Worm (Caenorhabditis elegans): Measurements from ENCODE around the gene meg-2.

Gene meg-2

ce11 chrX:13946693-13947583 lies 21.0 kb upstream of the meg-2 start:
- TF ChIP-seq him-1 (tag; optimal IDR thresholded peaks at IDR 0.05) (no peak), W03F9.2 (tag; optimal IDR thresholded peaks at IDR 0.05) (no peak), dao-5 (tag; optimal IDR thresholded peaks at IDR 0.05) (no peak)

DNA sequence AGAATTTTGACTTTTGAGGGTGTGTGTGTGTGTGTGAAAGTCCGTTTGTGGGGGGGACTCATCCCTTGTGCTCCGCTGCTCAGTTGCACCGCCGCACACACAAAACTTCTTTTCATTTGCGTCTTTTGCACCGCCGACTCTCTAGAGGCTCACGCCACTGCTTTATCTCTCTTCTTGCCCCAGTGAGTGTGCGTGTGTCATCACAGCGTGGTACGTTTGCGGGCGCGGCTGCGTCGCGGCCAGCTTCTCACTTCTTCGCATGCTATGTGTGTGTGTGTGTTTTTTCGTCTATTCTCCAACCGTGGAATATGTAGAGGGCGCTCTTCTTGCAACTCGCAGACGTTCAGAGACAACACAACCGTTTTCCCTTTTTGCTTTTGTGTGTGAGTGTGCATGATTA lies 19.6 kb upstream of the meg-2 start:
- TF ChIP-seq W03F9.2 (tag; optimal IDR thresholded peaks at IDR 0.05) (no peak), him-1 (tag; optimal IDR thresholded peaks at IDR 0.05) (peak; percentile 68)

DNA sequence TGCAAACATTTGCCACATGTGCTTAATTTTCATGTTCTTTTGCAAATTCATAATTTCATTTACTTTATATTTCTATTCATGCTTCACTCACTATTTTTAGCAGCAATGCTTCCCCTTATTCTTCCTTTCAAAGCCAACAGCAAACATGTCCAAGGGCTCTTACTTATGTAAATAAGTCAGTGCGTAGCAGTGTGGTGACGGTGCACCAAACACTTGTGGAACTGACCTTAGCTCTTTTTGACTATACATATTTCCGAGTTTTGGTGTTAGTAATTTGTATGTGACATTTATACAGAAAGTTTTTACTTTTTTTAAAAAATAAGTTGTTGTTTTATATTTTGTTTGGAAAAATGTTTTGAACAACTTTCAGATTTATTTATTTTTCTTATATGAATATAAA lies 19.2 kb upstream of the meg-2 start:
- no peak for TF ChIP-seq W03F9.2 (tag; optimal IDR thresholded peaks at IDR 0.05)
- no peak for TF ChIP-seq him-1 (tag; optimal IDR thresholded peaks at IDR 0.05)
- no peak for TF ChIP-seq dao-5 (tag; optimal IDR thresholded peaks at IDR 0.05)

- TF ChIP-seq W03F9.2 (tag; optimal IDR thresholded peaks at IDR 0.05), result no peak
- TF ChIP-seq dao-5 (tag; optimal IDR thresholded peaks at IDR 0.05), result no peak
Observed at ce11 chrX:13944184-13944583, 18.3 kb upstream of the meg-2 start.

- TF ChIP-seq dao-5 (tag; optimal IDR thresholded peaks at IDR 0.05), result no peak
- no peak for TF ChIP-seq W03F9.2 (tag; optimal IDR thresholded peaks at IDR 0.05)
- no peak for TF ChIP-seq him-1 (tag; optimal IDR thresholded peaks at IDR 0.05)
Observed at ce11 chrX:13941865-13942264, 15.9 kb upstream of the meg-2 start.

DNA sequence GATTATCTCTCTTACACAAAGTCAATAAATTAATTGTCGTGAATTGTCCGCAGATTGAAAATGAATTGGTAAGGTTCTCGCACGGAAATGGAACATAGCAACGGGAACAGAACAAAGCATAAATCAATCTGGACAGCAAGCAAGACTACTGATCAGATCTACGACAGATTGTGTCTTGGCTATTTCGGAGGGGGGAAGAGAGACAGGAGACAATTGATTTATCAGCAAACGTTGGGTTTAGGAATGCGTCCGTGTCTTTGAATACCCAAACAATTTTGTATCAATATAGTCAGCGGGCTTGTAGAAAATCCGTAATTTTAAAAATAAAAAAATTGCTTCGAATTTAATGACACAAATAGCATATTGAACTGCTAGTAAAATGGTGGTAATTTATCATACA lies 15.4 kb upstream of the meg-2 start:
- no peak for TF ChIP-seq W03F9.2 (tag; optimal IDR thresholded peaks at IDR 0.05)
- TF ChIP-seq dao-5 (tag; optimal IDR thresholded peaks at IDR 0.05), result no peak
- TF ChIP-seq him-1 (tag; optimal IDR thresholded peaks at IDR 0.05), result no peak

DNA sequence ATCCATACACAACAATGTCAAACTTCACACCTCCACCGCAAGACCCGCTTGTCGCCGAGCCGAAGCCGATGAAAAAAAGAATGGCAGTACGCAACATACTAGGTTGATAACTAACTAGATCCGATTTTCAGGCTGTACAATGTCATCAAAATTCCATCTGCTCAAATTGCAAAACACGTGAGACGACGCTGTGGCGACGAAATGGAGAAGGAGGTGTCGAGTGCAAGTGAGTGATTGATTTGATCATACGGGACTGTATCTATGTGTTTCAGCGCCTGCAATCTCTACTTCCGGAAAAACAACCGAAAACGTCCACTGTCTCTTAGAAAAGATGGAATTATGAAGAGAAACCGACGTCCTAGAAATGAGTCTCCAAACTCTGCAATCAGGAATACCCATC lies 14.4 kb upstream of the meg-2 start:
- TF ChIP-seq W03F9.2 (tag; optimal IDR thresholded peaks at IDR 0.05) (no peak), him-1 (tag; optimal IDR thresholded peaks at IDR 0.05) (no peak), dao-5 (tag; optimal IDR thresholded peaks at IDR 0.05) (no peak)

DNA sequence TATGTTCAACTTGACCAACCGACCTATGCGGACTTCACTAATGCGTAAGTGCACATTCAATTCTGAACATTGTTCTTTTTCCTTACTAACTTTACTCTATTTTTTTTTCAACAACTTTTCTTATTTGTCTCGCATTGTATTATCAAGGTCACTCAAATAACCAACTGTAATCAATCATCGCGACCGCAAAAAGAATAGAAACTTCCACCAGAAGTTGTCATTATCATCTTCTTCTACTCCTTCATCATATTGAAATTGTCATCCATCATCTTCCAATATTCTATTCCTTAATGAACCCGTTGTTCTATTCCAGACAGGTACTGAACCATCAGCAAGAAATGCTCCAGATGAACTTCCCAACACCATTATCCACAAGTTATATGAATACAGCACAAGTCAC lies 13.5 kb upstream of the meg-2 start:
- TF ChIP-seq dao-5 (tag; optimal IDR thresholded peaks at IDR 0.05) (no peak), him-1 (tag; optimal IDR thresholded peaks at IDR 0.05) (no peak), W03F9.2 (tag; optimal IDR thresholded peaks at IDR 0.05) (no peak)

ce11 chrX:13937910-13938309 lies 12.0 kb upstream of the meg-2 start:
- TF ChIP-seq him-1 (tag; optimal IDR thresholded peaks at IDR 0.05) (no peak), W03F9.2 (tag; optimal IDR thresholded peaks at IDR 0.05) (no peak)

- TF ChIP-seq dao-5 (tag; optimal IDR thresholded peaks at IDR 0.05), result no peak
- no peak for TF ChIP-seq him-1 (tag; optimal IDR thresholded peaks at IDR 0.05)
- TF ChIP-seq W03F9.2 (tag; optimal IDR thresholded peaks at IDR 0.05), result no peak
Observed at ce11 chrX:13937350-13937749, 11.4 kb upstream of the meg-2 start.

- TF ChIP-seq W03F9.2 (tag; optimal IDR thresholded peaks at IDR 0.05), result no peak
- no peak for TF ChIP-seq him-1 (tag; optimal IDR thresholded peaks at IDR 0.05)
- no peak for TF ChIP-seq dao-5 (tag; optimal IDR thresholded peaks at IDR 0.05)
Observed at ce11 chrX:13936719-13937118, 10.8 kb upstream of the meg-2 start.

DNA sequence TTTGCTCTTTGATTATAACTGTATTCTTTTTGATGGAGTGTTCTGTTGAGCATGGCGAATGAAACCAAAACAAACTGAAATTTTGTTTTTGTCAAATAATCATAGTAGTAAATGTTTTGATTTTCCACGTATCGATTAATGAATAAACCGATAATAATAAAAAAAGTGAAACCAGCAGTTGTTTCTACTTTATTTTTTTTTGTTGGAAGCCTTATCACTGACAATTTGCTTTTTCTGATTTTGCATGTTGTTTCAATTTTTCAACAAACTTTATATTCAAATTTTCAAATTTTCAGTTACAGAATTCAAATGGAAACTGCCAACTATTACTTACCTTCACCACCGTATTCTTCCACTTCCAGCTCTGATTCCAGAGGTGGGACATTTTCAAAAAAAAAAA lies 8.6 kb upstream of the meg-2 start, which contains the start of gene elt-3:
TSS of gene elt-3 (plus strand) at position 301 of the 400 bp plus-strand sequence.
- TF ChIP-seq W03F9.2 (tag; optimal IDR thresholded peaks at IDR 0.05), result no peak
- no peak for TF ChIP-seq him-1 (tag; optimal IDR thresholded peaks at IDR 0.05)
- no peak for TF ChIP-seq dao-5 (tag; optimal IDR thresholded peaks at IDR 0.05)

- TF ChIP-seq dao-5 (tag; optimal IDR thresholded peaks at IDR 0.05), result no peak
- TF ChIP-seq him-1 (tag; optimal IDR thresholded peaks at IDR 0.05), result no peak
- no peak for TF ChIP-seq W03F9.2 (tag; optimal IDR thresholded peaks at IDR 0.05)
Observed at ce11 chrX:13929534-13929933, 3.6 kb upstream of the meg-2 start, which contains the start of gene meg-1. meg-1 (minus strand) TSS chrX:13929634.

DNA sequence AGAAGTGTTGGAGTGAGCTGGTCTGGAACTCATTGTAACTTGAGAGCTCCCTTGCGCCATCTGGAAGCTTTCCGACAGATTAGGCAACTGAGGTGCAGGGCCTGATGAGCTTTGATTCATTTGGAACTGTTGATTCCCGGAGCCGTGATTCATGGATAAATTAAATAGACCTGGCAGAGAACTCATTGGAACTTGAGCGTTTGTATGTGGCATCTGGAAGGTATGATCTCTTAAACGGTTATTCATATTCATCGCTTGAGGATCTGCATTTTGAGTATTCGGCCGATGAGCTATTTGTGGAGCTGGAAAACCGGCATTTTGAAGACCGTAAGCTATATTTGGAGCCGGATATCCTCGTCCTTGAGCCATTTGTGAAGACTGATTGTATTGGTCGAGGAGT lies 2.6 kb upstream of the meg-2 start:
- TF ChIP-seq W03F9.2 (tag; optimal IDR thresholded peaks at IDR 0.05), result no peak
- no peak for TF ChIP-seq dao-5 (tag; optimal IDR thresholded peaks at IDR 0.05)
- no peak for TF ChIP-seq him-1 (tag; optimal IDR thresholded peaks at IDR 0.05)
